Fruit fly (Drosophila melanogaster) whole organism, prepupa: ENCODE measurements around the gene CG9632.

Source experiments
- Blimp-1 ChIP-seq: fragments of 200-800 bp; sonication (Bioruptor generic); optimal IDR thresholded peaks from 3 replicates; lab custom pipeline; 2017; ENCODE audit warnings: missing biosample characterization, missing genetic modification characterization, mild to moderate bottlenecking, moderate library complexity, missing genetic modification reagents
- CG10631 ChIP-seq: fragments of 200-800 bp; sonication (Bioruptor generic); optimal IDR thresholded peaks from 2 replicates; lab custom pipeline; 2016; ENCODE audit warnings: missing biosample characterization, missing genetic modification characterization
- CG11902 ChIP-seq: fragments of 200-800 bp; sonication (Bioruptor generic); optimal IDR thresholded peaks from 3 replicates; lab custom pipeline; 2016; ENCODE audit warnings: missing biosample characterization, missing genetic modification characterization
- CG1621 ChIP-seq: fragments of 200-800 bp; sonication (Bioruptor generic); optimal IDR thresholded peaks from 3 replicates; lab custom pipeline; 2018; ENCODE audit warnings: missing biosample characterization, mild to moderate bottlenecking, missing genetic modification characterization
- CG3032 ChIP-seq: fragments of 200-800 bp; optimal IDR thresholded peaks from 2 replicates; lab custom pipeline; 2019; ENCODE audit warnings: missing biosample characterization, mild to moderate bottlenecking, missing genetic modification characterization, moderate library complexity
- CG31627 ChIP-seq: fragments of 200-800 bp; sonication (Bioruptor generic); optimal IDR thresholded peaks from 3 replicates; lab custom pipeline; 2016; ENCODE audit warnings: missing biosample characterization, missing genetic modification characterization
- CG32006 ChIP-seq: fragments of 200-800 bp; sonication (Bioruptor generic); optimal IDR thresholded peaks from 3 replicates; lab custom pipeline; 2017; ENCODE audit warnings: missing biosample characterization, mild to moderate bottlenecking, missing genetic modification characterization
- CG34406 ChIP-seq: fragments of 200-800 bp; sonication (Bioruptor generic); optimal IDR thresholded peaks from 3 replicates; lab custom pipeline; 2016; ENCODE audit warnings: missing biosample characterization, missing genetic modification characterization
- CG6163 ChIP-seq: fragments of 200-800 bp; sonication (Bioruptor generic); IDR thresholded peaks from 3 replicates; pipeline ENCODE4 v1.3.6; 2022; ENCODE audit warnings: missing biosample characterization, missing genetic modification characterization
- CG6792 ChIP-seq: fragments of 200-800 bp; sonication (Bioruptor generic); optimal IDR thresholded peaks from 3 replicates; lab custom pipeline; 2016; ENCODE audit warnings: missing biosample characterization, missing genetic modification characterization
- CG6854 ChIP-seq: fragments of 200-800 bp; sonication (Bioruptor generic); optimal IDR thresholded peaks from 2 replicates; lab custom pipeline; 2017; ENCODE audit warnings: missing biosample characterization, mild to moderate bottlenecking, missing genetic modification characterization
- Eip78C ChIP-seq: fragments of 200-800 bp; sonication (Bioruptor generic); peaks from one replicate; lab custom pipeline; 2016; ENCODE audit warnings: missing biosample characterization, missing genetic modification characterization
- Ets96B ChIP-seq: fragments of 200-800 bp; optimal IDR thresholded peaks from 2 replicates; lab custom pipeline; 2019; ENCODE audit warnings: missing biosample characterization, mild to moderate bottlenecking, missing genetic modification characterization, moderate library complexity
- Gug ChIP-seq: fragments of 200-800 bp; sonication (Bioruptor generic); IDR thresholded peaks from 2 replicates; pipeline ENCODE4 v1.3.6; 2022; ENCODE audit warnings: missing biosample characterization, missing genetic modification characterization
- Hr38 ChIP-seq: sonication (Bioruptor generic); optimal IDR thresholded peaks from 2 replicates; lab custom pipeline; 2016; ENCODE audit warnings: missing biosample characterization, missing genetic modification characterization
- Lpt ChIP-seq: fragments of 200-800 bp; sonication (Bioruptor generic); optimal IDR thresholded peaks from 3 replicates; lab custom pipeline; 2016; ENCODE audit warnings: missing biosample characterization, missing genetic modification characterization
- OdsH ChIP-seq: fragments of 200-800 bp; sonication (Bioruptor generic); optimal IDR thresholded peaks from 3 replicates; lab custom pipeline; 2016; ENCODE audit warnings: missing biosample characterization, missing genetic modification characterization
- Smox ChIP-seq: fragments of 200-800 bp; sonication (Bioruptor generic); optimal IDR thresholded peaks from 3 replicates; lab custom pipeline; 2016; ENCODE audit warnings: missing biosample characterization, missing genetic modification characterization
- Sox102F ChIP-seq: fragments of 200-800 bp; sonication (Bioruptor generic); optimal IDR thresholded peaks from 2 replicates; lab custom pipeline; 2016; ENCODE audit warnings: missing biosample characterization, mild to moderate bottlenecking, missing genetic modification characterization
- Sox14 ChIP-seq: fragments of 200-800 bp; sonication (Bioruptor generic); optimal IDR thresholded peaks from 3 replicates; lab custom pipeline; 2016; ENCODE audit warnings: missing biosample characterization, missing genetic modification characterization
- Sox15 ChIP-seq: fragments of 200-800 bp; sonication (Bioruptor generic); optimal IDR thresholded peaks from 3 replicates; lab custom pipeline; 2016; ENCODE audit warnings: missing biosample characterization, missing genetic modification characterization
- achi ChIP-seq: fragments of 200-800 bp; sonication (Bioruptor generic); optimal IDR thresholded peaks from 3 replicates; lab custom pipeline; 2016; ENCODE audit warnings: missing biosample characterization, missing genetic modification characterization
- acj6 ChIP-seq: fragments of 200-800 bp; sonication (Bioruptor generic); optimal IDR thresholded peaks from 3 replicates; lab custom pipeline; 2016; ENCODE audit warnings: missing biosample characterization, missing genetic modification characterization
- dsx ChIP-seq: fragments of 200-800 bp; optimal IDR thresholded peaks from 3 replicates; lab custom pipeline; 2019; ENCODE audit warnings: missing biosample characterization, mild to moderate bottlenecking, missing genetic modification characterization, moderate library complexity; ENCODE audit not compliant: poor library complexity, severe bottlenecking
- eg ChIP-seq: fragments of 200-800 bp; sonication (Bioruptor generic); IDR thresholded peaks from 3 replicates; pipeline ENCODE4 v1.3.6; 2022; ENCODE audit warnings: missing biosample characterization, missing genetic modification characterization
- esn ChIP-seq: fragments of 200-800 bp; sonication (Bioruptor generic); optimal IDR thresholded peaks from 2 replicates; lab custom pipeline; 2016; ENCODE audit warnings: missing biosample characterization, mild to moderate bottlenecking, missing genetic modification characterization, moderate library complexity
- fd59A ChIP-seq: fragments of 200-800 bp; sonication (Bioruptor generic); optimal IDR thresholded peaks from 2 replicates; lab custom pipeline; 2017; ENCODE audit warnings: missing biosample characterization, mild to moderate bottlenecking, missing genetic modification characterization, missing genetic modification reagents
- lz ChIP-seq: fragments of 200-800 bp; sonication (Bioruptor generic); optimal IDR thresholded peaks from 3 replicates; lab custom pipeline; 2016; ENCODE audit warnings: missing biosample characterization, missing genetic modification characterization
- net ChIP-seq: fragments of 200-800 bp; sonication (Bioruptor generic); optimal IDR thresholded peaks from 3 replicates; lab custom pipeline; 2016; ENCODE audit warnings: missing biosample characterization, missing genetic modification characterization
- salr ChIP-seq, 2 experiments: fragments of 200-800 bp; sonication (Bioruptor generic); optimal IDR thresholded peaks; 3 replicates each; lab custom pipeline; 2016 to 2018; ENCODE audit warnings: missing biosample characterization in 2 of 2, missing genetic modification characterization in 2 of 2, mild to moderate bottlenecking in 1 of 2
- spab ChIP-seq: fragments of 200-800 bp; sonication (Bioruptor generic); optimal IDR thresholded peaks from 2 replicates; lab custom pipeline; 2017; ENCODE audit warnings: missing biosample characterization, mild to moderate bottlenecking, missing genetic modification characterization, missing genetic modification reagents
- ss ChIP-seq, 2 experiments: fragments of 200-800 bp; sonication (Bioruptor generic); optimal IDR thresholded peaks; 2 replicates in 1 of 2; 3 replicates in 1 of 2; lab custom pipeline; 2017 to 2018; ENCODE audit warnings: mild to moderate bottlenecking in 2 of 2, missing biosample characterization in 2 of 2, missing genetic modification characterization in 2 of 2, moderate library complexity in 1 of 2
- svp ChIP-seq: fragments of 200-800 bp; sonication (Bioruptor generic); peaks from one replicate; lab custom pipeline; 2016; ENCODE audit warnings: missing biosample characterization, missing genetic modification characterization
- vri ChIP-seq: fragments of 200-800 bp; sonication (Bioruptor generic); optimal IDR thresholded peaks from 3 replicates; lab custom pipeline; 2016; ENCODE audit warnings: missing biosample characterization, mild to moderate bottlenecking, missing genetic modification characterization

CG9632 gene

dm6 chr3R:15833332-15833731, 26.7 kb upstream of the CG9632 start, which contains the start of gene CG43318:
Gene CG43318 (minus strand): TSS chr3R:15833432.
- TF ChIP-seq Smox (GFP tag; lab: Kevin White, UChicago): no peak
- no peak for TF ChIP-seq CG6792
- no peak for TF ChIP-seq achi
- TF ChIP-seq ss (GFP tag; optimal IDR thresholded peaks at IDR 0.05; lab: Kevin White, UChicago): no peak

DNA sequence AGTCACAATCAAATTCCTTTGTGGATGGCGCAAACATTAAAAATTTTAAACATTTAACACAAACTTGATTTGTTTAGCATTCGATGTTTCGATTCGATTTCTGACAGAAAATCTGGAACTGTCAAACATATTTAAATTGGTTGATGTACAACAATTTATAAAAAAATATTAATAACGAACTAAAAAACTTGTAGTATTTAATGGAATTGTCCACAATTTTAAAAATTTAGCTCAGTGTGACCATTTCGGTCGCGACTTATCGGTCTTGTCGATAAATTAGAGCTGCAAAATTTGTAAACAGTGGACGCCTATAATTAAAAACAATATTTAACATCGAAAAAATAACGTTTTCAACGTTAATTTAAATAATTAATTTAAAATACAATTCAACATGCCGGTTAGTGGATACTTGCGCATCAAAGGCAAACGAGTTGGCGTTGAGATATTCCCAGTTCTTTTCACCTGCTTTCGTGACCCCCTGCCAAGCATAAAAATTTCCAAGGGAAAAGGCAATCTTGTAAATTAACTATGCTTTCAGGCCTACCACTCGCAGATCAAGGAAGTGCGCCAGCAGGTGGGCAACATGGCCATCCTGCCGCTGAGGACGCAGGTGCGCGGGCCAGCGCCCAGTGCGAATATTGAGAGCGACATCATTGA, 25.5 kb upstream of the CG9632 start, which contains the start of the genes CG43317 and Arpc3A:
TSS of gene CG43317 (minus strand) at position 51 of the 657 bp plus-strand sequence.
TSS of gene Arpc3A (plus strand) at position 274 of the 657 bp plus-strand sequence.
- TF ChIP-seq CG1621 (tag; lab: Kevin White, UChicago) (no peak), spab (GFP tag; lab: Kevin White, UChicago) (no peak), Sox15 (GFP tag; lab: Kevin White, UChicago) (no peak), Sox14 (GFP tag; lab: Kevin White, UChicago) (no peak), ss (GFP tag; optimal IDR thresholded peaks at IDR 0.05; lab: Kevin White, UChicago) (no peak), Sox102F (no peak), esn (GFP tag; lab: Kevin White, UChicago) (peak; percentile 11)

DNA sequence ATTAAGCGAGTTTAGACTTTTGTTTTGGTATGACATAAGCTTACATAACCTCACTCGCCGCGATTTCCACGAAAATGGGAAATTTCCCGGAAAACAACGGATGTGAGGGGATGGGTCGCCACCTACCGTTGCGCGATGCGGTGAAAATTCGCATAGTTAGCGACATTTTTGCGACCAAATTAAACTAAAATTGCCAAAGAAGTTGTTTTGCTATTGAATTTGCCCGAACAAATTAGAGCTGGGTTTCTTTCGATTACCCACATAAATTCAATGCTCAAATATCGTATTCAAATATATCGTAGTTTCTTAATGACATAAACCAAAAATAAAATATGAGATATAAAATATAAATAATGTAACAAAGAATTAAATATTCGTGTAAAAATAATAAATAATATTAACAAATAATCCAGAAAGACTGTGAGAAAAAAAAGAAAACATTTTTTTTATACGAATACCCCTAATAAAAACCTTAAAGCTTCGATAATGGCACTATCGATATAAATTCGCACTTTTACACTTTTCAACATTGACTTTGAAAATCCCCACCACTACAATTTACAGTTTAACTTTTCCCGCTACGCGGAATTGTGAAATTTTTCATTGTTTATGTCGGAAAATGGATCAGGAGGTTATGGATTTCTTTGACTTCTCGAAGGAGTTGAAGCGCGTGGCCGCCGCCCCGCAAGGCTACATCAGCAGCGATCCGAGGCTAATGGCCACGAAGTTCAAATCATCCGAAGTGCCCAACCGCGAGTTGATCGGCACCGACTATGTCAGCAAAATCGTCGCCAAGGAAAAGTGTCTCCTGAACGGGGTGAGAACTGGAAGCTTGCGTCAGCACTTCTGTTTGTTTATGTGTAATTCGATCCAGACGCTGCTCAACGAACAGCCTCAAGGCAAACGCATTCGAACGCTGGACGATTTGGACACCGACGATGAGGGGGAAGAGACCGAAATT, 22.9 kb upstream of the CG9632 start, which contains the start of the genes ND-23 and spn-E:
TSS of gene ND-23 (minus strand) at position 254 of the 961 bp plus-strand sequence.
TSS of gene spn-E (plus strand) at position 556 of the 961 bp plus-strand sequence.
- TF ChIP-seq Lpt (GFP tag; lab: Kevin White, UChicago): no peak
- peak in 1 of 2 experiments; percentile 24 for TF ChIP-seq salr (GFP tag; optimal IDR thresholded peaks at IDR 0.05; lab: Kevin White, UChicago)
- peak; percentile 69 for TF ChIP-seq CG3032 (tag; lab: Kevin White, UChicago)
- no peak for TF ChIP-seq Hr38 (GFP tag; lab: Kevin White, UChicago)
- no peak for TF ChIP-seq Sox102F
- peak; percentile 22 for TF ChIP-seq CG6792
- no peak for TF ChIP-seq fd59A (GFP tag; lab: Kevin White, UChicago)
- TF ChIP-seq Ets96B (tag; lab: Kevin White, UChicago): no peak
- no peak for TF ChIP-seq CG31627 (GFP tag; lab: Kevin White, UChicago)
- TF ChIP-seq CG10631 (GFP tag; lab: Kevin White, UChicago): peak; percentile 66
- no peak for TF ChIP-seq CG6854 (GFP tag; lab: Kevin White, UChicago)
- no peak for TF ChIP-seq Blimp-1 (GFP tag; lab: Kevin White, UChicago)
- 0 out of 3 replicates have a peak, but pooled peaks have one; percentile 29 for TF ChIP-seq eg
- peak; percentile 5 for TF ChIP-seq CG11902 (GFP tag; lab: Kevin White, UChicago)
- TF ChIP-seq ss (GFP tag; optimal IDR thresholded peaks at IDR 0.05; lab: Kevin White, UChicago): no peak
- peak; percentile 35 for TF ChIP-seq acj6 (GFP tag; lab: Kevin White, UChicago)
- no peak for TF ChIP-seq svp (GFP tag; lab: Kevin White, UChicago)
- peak; percentile 25 for TF ChIP-seq esn (GFP tag; lab: Kevin White, UChicago)
- TF ChIP-seq CG32006 (GFP tag; lab: Kevin White, UChicago): no peak
- TF ChIP-seq Eip78C: peak; percentile 68
- TF ChIP-seq achi: no peak
- peak; percentile 6 for TF ChIP-seq lz
- TF ChIP-seq Gug: 0 out of 2 replicates have a peak, but pooled peaks have one; percentile 16
- peak; percentile 29 for TF ChIP-seq OdsH (GFP tag; lab: Kevin White, UChicago)
- TF ChIP-seq vri (GFP tag; lab: Kevin White, UChicago): peak; percentile 66
- no peak for TF ChIP-seq net
- TF ChIP-seq dsx (GFP tag; lab: Kevin White, UChicago): no peak
- peak; percentile 19 for TF ChIP-seq CG34406 (GFP tag; lab: Kevin White, UChicago)
- 0 out of 3 replicates have a peak, but pooled peaks have one; percentile 37 for TF ChIP-seq CG6163 (GFP tag; lab: Robert Waterston, UW)
